Worm (Caenorhabditis elegans): ENCODE data around the gene pde-2.

Gene pde-2

ce11 chrIII:8946285-8946684 lies 35.4 kb downstream of the pde-2 start:
- 0 out of 2 replicates have a peak, but pooled peaks have one; percentile 23 for TF ChIP-seq hmg-1.2 (GFP tag; IDR thresholded peaks at IDR 0.05)
- TF ChIP-seq ceh-100 (GFP tag; IDR thresholded peaks at IDR 0.05), result no peak

- TF ChIP-seq repo-1 (tag; optimal IDR thresholded peaks at IDR 0.05), result no peak
These were observed 37.3 kb downstream of the pde-2 start, which contains the start of gene dhrr-1 for ce11 chrIII:8944357-8944756. Gene dhrr-1 (plus strand): TSS chrIII:8944657.

ce11 chrIII:8937571-8937970 lies 44.1 kb downstream of the pde-2 start:
- TF ChIP-seq xnd-1 (tag; optimal IDR thresholded peaks at IDR 0.05), result no peak
- TF ChIP-seq nhr-80 (tag; optimal IDR thresholded peaks at IDR 0.05), result no peak
- no peak for TF ChIP-seq cebp-2 (GFP tag; IDR thresholded peaks at IDR 0.05)
- TF ChIP-seq lsy-27 (tag; optimal IDR thresholded peaks at IDR 0.05; ENCODE audit: borderline replicate concordance, insufficient read depth), result no peak
- TF ChIP-seq rcor-1 (GFP tag; IDR thresholded peaks at IDR 0.05), result peak; percentile 67; the same call in 1 of the 2 replicates
- peak; percentile 70 for TF ChIP-seq hmg-1.2 (GFP tag; IDR thresholded peaks at IDR 0.05)
- TF ChIP-seq rpc-1 (optimal IDR thresholded peaks at IDR 0.05), result peak; percentile 86
- TF ChIP-seq rpc-1 (tag; optimal IDR thresholded peaks at IDR 0.05), result peak; percentile 93
- TF ChIP-seq Y53G8AR.9 (GFP tag; conservative IDR thresholded peaks at IDR 0.05), result no peak; the same call in 1 of the 2 replicates
- peak; percentile 50; the same call in 1 of the 2 replicates for TF ChIP-seq hmg-20 (GFP tag; IDR thresholded peaks at IDR 0.05)
- no peak for TF ChIP-seq nfya-2 (GFP tag; IDR thresholded peaks at IDR 0.05)
- TF ChIP-seq ZK185.1 (tag; optimal IDR thresholded peaks at IDR 0.05; ENCODE audit: poor library complexity, severe bottlenecking), result peak; percentile 81
- no peak for TF ChIP-seq repo-1 (tag; optimal IDR thresholded peaks at IDR 0.05)
- TF ChIP-seq ztf-18 (tag; optimal IDR thresholded peaks at IDR 0.05), result peak; percentile 86
- no peak for TF ChIP-seq madf-6 (GFP tag; IDR thresholded peaks at IDR 0.05)
- TF ChIP-seq lin-26 (GFP tag; IDR thresholded peaks at IDR 0.05), result no peak
- peak; percentile 68; the same call in 1 of the 2 replicates for TF ChIP-seq let-526 (GFP tag; IDR thresholded peaks at IDR 0.05)
- TF ChIP-seq mel-28 (tag; optimal IDR thresholded peaks at IDR 0.05; ENCODE audit: borderline replicate concordance), result peak; percentile 46
- TF ChIP-seq egrh-3 (GFP tag; IDR thresholded peaks at IDR 0.05), result no peak; the same call in 1 of the 2 replicates
- TF ChIP-seq mcd-1 (GFP tag; IDR thresholded peaks at IDR 0.05), result no peak
- TF ChIP-seq B0035.1 (tag; optimal IDR thresholded peaks at IDR 0.05), result peak; percentile 34
- 0 out of 2 replicates have a peak, but pooled peaks have one; percentile 55 for TF ChIP-seq Y79H2A.3 (GFP tag; conservative IDR thresholded peaks at IDR 0.05)
- TF ChIP-seq F57A8.1 (GFP tag; optimal IDR thresholded peaks at IDR 0.05), result peak; percentile 73
- no peak for TF ChIP-seq hlh-26 (GFP tag; conservative IDR thresholded peaks at IDR 0.05)
- 0 out of 2 replicates have a peak, but pooled peaks have one; percentile 73 for TF ChIP-seq bed-1 (GFP tag; IDR thresholded peaks at IDR 0.05)
- TF ChIP-seq chd-7 (tag; optimal IDR thresholded peaks at IDR 0.05), result no peak
- TF ChIP-seq sdz-38 (tag; optimal IDR thresholded peaks at IDR 0.05), result no peak
- TF ChIP-seq mxl-1 (tag; optimal IDR thresholded peaks at IDR 0.05), result peak; percentile 67
- TF ChIP-seq ceh-27 (GFP tag; optimal IDR thresholded peaks at IDR 0.05), result peak; percentile 77
- TF ChIP-seq zim-3 (tag; optimal IDR thresholded peaks at IDR 0.05), result peak; percentile 71
- peak; percentile 92 for TF ChIP-seq die-1 (tag; optimal IDR thresholded peaks at IDR 0.05)
- no peak for TF ChIP-seq lin-54 (GFP tag; optimal IDR thresholded peaks at IDR 0.05)
- TF ChIP-seq D2030.7 (GFP tag; IDR thresholded peaks at IDR 0.05), result peak; percentile 80
- TF ChIP-seq sea-2 (GFP tag; IDR thresholded peaks at IDR 0.05), result no peak
- TF ChIP-seq ztf-26 (tag; optimal IDR thresholded peaks at IDR 0.05), result no peak
- TF ChIP-seq tbx-9 (tag; optimal IDR thresholded peaks at IDR 0.05; ENCODE audit: borderline replicate concordance), result no peak
- TF ChIP-seq F33H1.4 (GFP tag; IDR thresholded peaks at IDR 0.05), result peak; percentile 61; the same call in 1 of the 2 replicates
- TF ChIP-seq ceh-58 (GFP tag; IDR thresholded peaks at IDR 0.05), result no peak
- TF ChIP-seq unc-62 (GFP tag; optimal IDR thresholded peaks at IDR 0.05), result no peak
- no peak for TF ChIP-seq bed-2 (GFP tag; IDR thresholded peaks at IDR 0.05)
- TF ChIP-seq F39B2.1 (GFP tag; IDR thresholded peaks at IDR 0.05), result no peak
- TF ChIP-seq ceh-91 (GFP tag; IDR thresholded peaks at IDR 0.05), result peak; percentile 64
- TF ChIP-seq T07F8.4 (tag; optimal IDR thresholded peaks at IDR 0.05), result peak; percentile 70
- peak; percentile 60 for TF ChIP-seq lsl-1 (GFP tag; optimal IDR thresholded peaks at IDR 0.05)

All from whole organism, young adult.